Worm (Caenorhabditis elegans) whole organism, L1 larva: ENCODE data around the gene tkr-3.
A peak's percentile ranks its signal among the peaks of the same experiment; 100 is the strongest.

Experiments
- ces-1 ChIP-seq: fragments of 150-350 bp; optimal IDR thresholded peaks from 2 replicates; lab custom pipeline; 2014; ENCODE audit warnings: missing biosample characterization, missing genetic modification reagents, missing genetic modification characterization
- lin-39 ChIP-seq: fragments of 150-350 bp; optimal IDR thresholded peaks from 2 replicates; lab custom pipeline; 2014; ENCODE audit warnings: missing biosample characterization, missing genetic modification reagents, missing genetic modification characterization
- mef-2 ChIP-seq: fragments of 150-350 bp; optimal IDR thresholded peaks from 2 replicates; lab custom pipeline; 2014; ENCODE audit warnings: missing biosample characterization, missing genetic modification characterization
- nhr-20 ChIP-seq: sonication (generic microtip); optimal IDR thresholded peaks from 2 replicates; lab custom pipeline; 2016; ENCODE audit warnings: mild to moderate bottlenecking, missing genetic modification characterization, missing compliant biosample characterization
- nhr-237 ChIP-seq: fragments of 150-350 bp; optimal IDR thresholded peaks from 2 replicates; lab custom pipeline; 2014; ENCODE audit warnings: missing biosample characterization, missing genetic modification characterization
- nhr-76 ChIP-seq: sonication (generic microtip); optimal IDR thresholded peaks from 2 replicates; lab custom pipeline; 2017; ENCODE audit warnings: missing biosample characterization, missing genetic modification characterization
- nhr-77 ChIP-seq: fragments of 150-350 bp; optimal IDR thresholded peaks from 2 replicates; lab custom pipeline; 2014; ENCODE audit warnings: missing biosample characterization, missing genetic modification characterization
- unc-62 ChIP-seq: fragments of 150-350 bp; optimal IDR thresholded peaks from 2 replicates; lab custom pipeline; 2014; ENCODE audit warnings: missing biosample characterization, missing genetic modification reagents, missing genetic modification characterization
- ztf-11 ChIP-seq, 2 experiments: sonication (generic microtip); optimal IDR thresholded peaks; 2 replicates each; lab custom pipeline; 2016 to 2017; ENCODE audit warnings: missing genetic modification characterization in 2 of 2, missing biosample characterization in 1 of 2, missing compliant biosample characterization in 1 of 2

DNA sequence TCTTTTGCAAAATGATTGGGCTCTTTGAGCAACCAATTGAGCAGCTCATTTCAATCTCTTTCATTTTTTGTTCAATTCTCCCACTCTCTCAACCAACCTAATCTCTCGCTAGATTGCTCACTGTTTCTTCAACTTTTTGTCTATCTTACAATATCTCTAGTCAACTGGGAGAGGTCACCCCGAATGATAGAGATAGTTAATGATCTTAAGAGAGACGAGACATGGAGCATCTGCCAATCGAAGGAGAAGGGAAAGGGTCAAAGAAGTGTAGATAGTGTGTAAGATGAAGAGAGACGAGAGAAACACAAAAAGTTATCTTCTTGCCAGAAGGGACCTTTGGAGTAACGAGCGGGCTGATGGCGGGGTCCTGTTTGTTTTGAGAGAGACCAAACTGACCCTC lies 47.4 kb upstream of the tkr-3 start:
- TF ChIP-seq ces-1 (GFP tag; lab: Kevin White, UChicago), result no peak
- no peak for TF ChIP-seq ztf-11 (tag; optimal IDR thresholded peaks at IDR 0.05; lab: Kevin White, UChicago)
- TF ChIP-seq mef-2 (tag; lab: Kevin White, UChicago), result no peak
- peak; percentile 7 for TF ChIP-seq nhr-20 (tag; lab: Kevin White, UChicago)
- TF ChIP-seq nhr-76 (tag; lab: Kevin White, UChicago), result peak; percentile 42
- TF ChIP-seq nhr-237, result no peak
- no peak for TF ChIP-seq unc-62 (GFP tag; lab: Kevin White, UChicago)
- TF ChIP-seq lin-39 (tag; lab: Kevin White, UChicago), result no peak
- TF ChIP-seq nhr-77 (tag; lab: Kevin White, UChicago), result no peak
